Fruit fly (Drosophila melanogaster) whole organism, prepupa: ENCODE data around the gene NimC2.

Source experiments
- Blimp-1 ChIP-seq: fragments of 200-800 bp; sonication (Bioruptor generic); optimal IDR thresholded peaks from 3 replicates; lab custom pipeline; 2017; ENCODE audit warnings: missing biosample characterization, missing genetic modification characterization, mild to moderate bottlenecking, moderate library complexity, missing genetic modification reagents
- CG10631 ChIP-seq: fragments of 200-800 bp; sonication (Bioruptor generic); optimal IDR thresholded peaks from 2 replicates; lab custom pipeline; 2016; ENCODE audit warnings: missing biosample characterization, missing genetic modification characterization
- CG34406 ChIP-seq: fragments of 200-800 bp; sonication (Bioruptor generic); optimal IDR thresholded peaks from 3 replicates; lab custom pipeline; 2016; ENCODE audit warnings: missing biosample characterization, missing genetic modification characterization
- CG3919 ChIP-seq: fragments of 200-800 bp; sonication (Bioruptor generic); optimal IDR thresholded peaks from 3 replicates; lab custom pipeline; 2016; ENCODE audit warnings: missing biosample characterization, missing genetic modification characterization
- CG6276 ChIP-seq: fragments of 200-800 bp; sonication (Bioruptor generic); optimal IDR thresholded peaks from 2 replicates; lab custom pipeline; 2017; ENCODE audit warnings: missing biosample characterization, mild to moderate bottlenecking, missing genetic modification characterization
- CG8319 ChIP-seq: fragments of 200-800 bp; sonication (Bioruptor generic); optimal IDR thresholded peaks from 3 replicates; lab custom pipeline; 2016; ENCODE audit warnings: missing biosample characterization, missing genetic modification characterization
- Hr38 ChIP-seq: sonication (Bioruptor generic); optimal IDR thresholded peaks from 2 replicates; lab custom pipeline; 2016; ENCODE audit warnings: missing biosample characterization, missing genetic modification characterization
- Hr39 ChIP-seq: fragments of 200-800 bp; sonication (Bioruptor generic); optimal IDR thresholded peaks from 2 replicates; lab custom pipeline; 2016; ENCODE audit warnings: missing biosample characterization, missing genetic modification characterization
- OdsH ChIP-seq: fragments of 200-800 bp; sonication (Bioruptor generic); optimal IDR thresholded peaks from 3 replicates; lab custom pipeline; 2016; ENCODE audit warnings: missing biosample characterization, missing genetic modification characterization
- cyc ChIP-seq: fragments of 200-800 bp; sonication (Bioruptor generic); optimal IDR thresholded peaks from 3 replicates; lab custom pipeline; 2016; ENCODE audit warnings: missing biosample characterization, missing genetic modification characterization
- ss ChIP-seq, 2 experiments: fragments of 200-800 bp; sonication (Bioruptor generic); optimal IDR thresholded peaks; 2 replicates in 1 of 2; 3 replicates in 1 of 2; lab custom pipeline; 2017 to 2018; ENCODE audit warnings: mild to moderate bottlenecking in 2 of 2, missing biosample characterization in 2 of 2, missing genetic modification characterization in 2 of 2, moderate library complexity in 1 of 2

DNA sequence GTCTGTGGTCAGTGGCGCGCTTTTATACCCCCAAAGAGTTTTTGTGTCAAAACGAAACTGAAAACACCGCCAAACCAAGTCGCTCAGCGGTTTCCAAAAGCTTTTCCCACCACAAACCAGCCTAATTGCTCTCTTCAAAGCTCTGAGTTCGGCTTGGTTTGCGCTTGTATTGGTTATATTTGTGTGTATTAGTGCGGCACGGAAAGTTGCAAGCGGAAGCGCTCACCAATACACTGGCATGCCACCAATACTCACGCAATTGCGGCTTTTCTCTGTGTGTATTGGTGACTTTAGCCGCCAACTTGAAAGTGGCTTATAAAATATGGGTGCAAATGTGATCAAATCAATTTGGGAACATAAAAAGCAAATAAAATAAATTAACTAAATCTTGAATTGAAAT lies 32.5 kb upstream of the NimC2 start, which contains the start of gene Vajk3:
- TF ChIP-seq CG6276 (GFP tag; lab: Kevin White, UChicago) (no peak), Blimp-1 (GFP tag; lab: Kevin White, UChicago) (no peak), cyc (GFP tag; lab: Kevin White, UChicago) (no peak), OdsH (GFP tag; lab: Kevin White, UChicago) (no peak), ss (GFP tag; optimal IDR thresholded peaks at IDR 0.05; lab: Kevin White, UChicago) (no peak), Hr38 (no peak), CG34406 (GFP tag; lab: Kevin White, UChicago) (no peak), CG8319 (GFP tag; lab: Kevin White, UChicago) (no peak), Hr39 (no peak), CG10631 (GFP tag; lab: Kevin White, UChicago) (no peak), CG3919 (GFP tag; lab: Kevin White, UChicago) (no peak)
